Worm (Caenorhabditis elegans) whole organism, young adult: ENCODE data around the gene tpi-1.
A peak's percentile ranks its signal among the peaks of the same experiment; 100 is the strongest.

Experiments used
- B0019.2 ChIP-seq: fragments of 200-800 bp; sonication (Bioruptor generic); conservative IDR thresholded peaks from 2 replicates; pipeline ENCODE4 v1.3.6; 2022; ENCODE audit warnings: missing genetic modification reagents, missing genetic modification characterization, missing compliant biosample characterization
- C06A6.2 ChIP-seq: fragments of 200-800 bp; sonication (Bioruptor generic); conservative IDR thresholded peaks from 2 replicates; pipeline ENCODE4 v1.3.6; 2022; ENCODE audit warnings: missing genetic modification characterization, missing compliant biosample characterization
- C17E4.6 ChIP-seq: fragments of 200-800 bp; sonication (Bioruptor generic); IDR thresholded peaks from 2 replicates; pipeline ENCODE4 v1.3.6; 2022; ENCODE audit warnings: missing genetic modification reagents, missing genetic modification characterization, missing compliant biosample characterization
- D2030.7 ChIP-seq: fragments of 200-800 bp; sonication (Bioruptor generic); IDR thresholded peaks from 2 replicates; pipeline ENCODE4 v1.3.6; 2022; ENCODE audit warnings: missing genetic modification reagents, missing genetic modification characterization, missing compliant biosample characterization
- F23B12.7 ChIP-seq: sonication (generic microtip); optimal IDR thresholded peaks from 2 replicates; lab custom pipeline; 2017; ENCODE audit warnings: missing genetic modification characterization, mild to moderate bottlenecking, missing compliant biosample characterization, antibody characterized with exemption, moderate library complexity; ENCODE audit not compliant: insufficient read depth
- F33H1.4 ChIP-seq: fragments of 200-800 bp; sonication (Bioruptor generic); IDR thresholded peaks from 2 replicates; pipeline ENCODE4 v1.3.6; 2022; ENCODE audit warnings: missing genetic modification reagents, missing genetic modification characterization, missing compliant biosample characterization
- F39B2.1 ChIP-seq: fragments of 200-800 bp; sonication (Bioruptor generic); IDR thresholded peaks from 2 replicates; pipeline ENCODE4 v1.3.6; 2022; ENCODE audit warnings: missing genetic modification reagents, missing genetic modification characterization, missing compliant biosample characterization
- F49E8.2 ChIP-seq: sonication (generic microtip); optimal IDR thresholded peaks from 3 replicates; lab custom pipeline; 2017; ENCODE audit warnings: missing genetic modification characterization, mild to moderate bottlenecking, missing compliant biosample characterization, antibody characterized with exemption, moderate library complexity; ENCODE audit not compliant: insufficient read depth
- F52B5.7 ChIP-seq: sonication (generic microtip); optimal IDR thresholded peaks from 2 replicates; lab custom pipeline; 2016; ENCODE audit warnings: mild to moderate bottlenecking, missing genetic modification characterization, missing compliant biosample characterization
- F55B11.4 ChIP-seq: sonication (generic microtip); optimal IDR thresholded peaks from 2 replicates; lab custom pipeline; 2016; ENCODE audit warnings: missing compliant biosample characterization, missing genetic modification characterization, borderline replicate concordance; ENCODE audit not compliant: insufficient read depth
- F57C9.4 ChIP-seq: sonication (generic microtip); optimal IDR thresholded peaks from 2 replicates; lab custom pipeline; 2017; ENCODE audit warnings: mild to moderate bottlenecking, missing genetic modification characterization, missing compliant biosample characterization
- Y79H2A.3 ChIP-seq: fragments of 200-800 bp; sonication (Bioruptor generic); conservative IDR thresholded peaks from 2 replicates; pipeline ENCODE4 v1.3.6; 2022; ENCODE audit warnings: missing genetic modification reagents, missing genetic modification characterization, missing compliant biosample characterization
- ZK185.1 ChIP-seq: sonication (generic microtip); optimal IDR thresholded peaks from 2 replicates; lab custom pipeline; 2016; ENCODE audit warnings: mild to moderate bottlenecking, missing genetic modification characterization, missing compliant biosample characterization; ENCODE audit not compliant: poor library complexity, severe bottlenecking
- atf-7 ChIP-seq: sonication (generic microtip); optimal IDR thresholded peaks from 2 replicates; lab custom pipeline; 2017; ENCODE audit warnings: mild to moderate bottlenecking, missing genetic modification characterization, missing compliant biosample characterization
- attf-6 ChIP-seq: fragments of 200-800 bp; sonication (Bioruptor generic); IDR thresholded peaks from 2 replicates; pipeline ENCODE4 v1.3.6; 2022; ENCODE audit warnings: missing genetic modification reagents, missing genetic modification characterization, missing compliant biosample characterization
- bed-1 ChIP-seq: fragments of 200-800 bp; sonication (Bioruptor generic); IDR thresholded peaks from 2 replicates; pipeline ENCODE4 v1.3.6; 2022; ENCODE audit warnings: missing genetic modification reagents, missing genetic modification characterization, missing compliant biosample characterization
- cebp-1 ChIP-seq, 2 experiments: fragments of 200-800 bp in 1 of 2; sonication (Bioruptor generic) in 1 of 2; sonication (generic microtip) in 1 of 2; IDR thresholded peaks in 1 of 2; optimal IDR thresholded peaks in 1 of 2; 2 replicates each; pipeline versions ENCODE4 v1.3.6 to Lab custom; 2017 to 2022; ENCODE audit warnings: missing compliant biosample characterization in 2 of 2, missing genetic modification characterization in 2 of 2, mild to moderate bottlenecking in 1 of 2, missing genetic modification reagents in 1 of 2, moderate library complexity in 1 of 2
- ceh-27 ChIP-seq: fragments of 200-800 bp; sonication (Bioruptor generic); optimal IDR thresholded peaks from 2 replicates; lab custom pipeline; 2018; ENCODE audit warnings: mild to moderate bottlenecking, missing genetic modification characterization, moderate library complexity, missing compliant biosample characterization
- ceh-40 ChIP-seq: fragments of 200-800 bp; sonication (Bioruptor generic); IDR thresholded peaks from 2 replicates; pipeline ENCODE4 v1.3.6; 2022; ENCODE audit warnings: missing genetic modification characterization, missing compliant biosample characterization
- ceh-79 ChIP-seq: sonication (generic microtip); optimal IDR thresholded peaks from 2 replicates; lab custom pipeline; 2017; ENCODE audit warnings: mild to moderate bottlenecking, missing genetic modification characterization, missing compliant biosample characterization
- ceh-91 ChIP-seq: fragments of 200-800 bp; sonication (Bioruptor generic); IDR thresholded peaks from 2 replicates; pipeline ENCODE4 v1.3.6; 2022; ENCODE audit warnings: missing genetic modification reagents, missing genetic modification characterization, missing compliant biosample characterization
- chd-7 ChIP-seq: sonication (generic microtip); optimal IDR thresholded peaks from 2 replicates; lab custom pipeline; 2016; ENCODE audit warnings: mild to moderate bottlenecking, missing genetic modification characterization, moderate library complexity, missing compliant biosample characterization
- dpff-1 ChIP-seq: sonication (generic microtip); optimal IDR thresholded peaks from 2 replicates; lab custom pipeline; 2017; ENCODE audit warnings: mild to moderate bottlenecking, missing genetic modification characterization, missing compliant biosample characterization
- dpl-1 ChIP-seq: fragments of 150-350 bp; optimal IDR thresholded peaks from 2 replicates; lab custom pipeline; 2014; ENCODE audit warnings: missing biosample characterization, missing genetic modification reagents, missing genetic modification characterization
- egl-18 ChIP-seq: fragments of 200-800 bp; sonication (Bioruptor generic); IDR thresholded peaks from 2 replicates; pipeline ENCODE4 v1.3.6; 2022; ENCODE audit warnings: missing genetic modification reagents, missing genetic modification characterization, missing compliant biosample characterization
- ets-4 ChIP-seq: fragments of 200-800 bp; sonication (Bioruptor generic); optimal IDR thresholded peaks from 2 replicates; lab custom pipeline; 2018; ENCODE audit warnings: mild to moderate bottlenecking, missing genetic modification characterization, missing compliant biosample characterization
- gei-17 ChIP-seq: fragments of 200-800 bp; sonication (Bioruptor generic); optimal IDR thresholded peaks from 2 replicates; lab custom pipeline; 2018; ENCODE audit warnings: mild to moderate bottlenecking, missing genetic modification characterization, missing compliant biosample characterization
- him-1 ChIP-seq: sonication (generic microtip); optimal IDR thresholded peaks from 2 replicates; lab custom pipeline; 2016; ENCODE audit warnings: missing genotype, missing genetic modification reagents, missing genetic modification characterization, missing compliant biosample characterization
- hlh-26 ChIP-seq: fragments of 200-800 bp; sonication (Bioruptor generic); conservative IDR thresholded peaks from 2 replicates; pipeline ENCODE4 v1.3.6; 2022; ENCODE audit warnings: missing genetic modification reagents, missing genetic modification characterization, missing compliant biosample characterization
- hmg-1.2 ChIP-seq: fragments of 200-800 bp; sonication (Bioruptor generic); IDR thresholded peaks from 2 replicates; pipeline ENCODE4 v1.3.6; 2022; ENCODE audit warnings: missing genetic modification reagents, missing genetic modification characterization, missing compliant biosample characterization
- let-526 ChIP-seq: fragments of 200-800 bp; sonication (Bioruptor generic); IDR thresholded peaks from 2 replicates; pipeline ENCODE4 v1.3.6; 2022; ENCODE audit warnings: missing genetic modification reagents, missing genetic modification characterization, missing compliant biosample characterization
- lin-35 ChIP-seq, 3 experiments: fragments of 150-350 bp in 2 of 3; sonication (generic microtip) in 1 of 3; optimal IDR thresholded peaks; 2 replicates each; lab custom pipeline; 2014 to 2018; ENCODE audit warnings: missing biosample characterization in 3 of 3, missing genetic modification characterization in 3 of 3, missing genetic modification reagents in 3 of 3
- lin-54 ChIP-seq: fragments of 200-800 bp; sonication (Bioruptor generic); optimal IDR thresholded peaks from 2 replicates; lab custom pipeline; 2018; ENCODE audit warnings: mild to moderate bottlenecking, missing genetic modification characterization, missing compliant biosample characterization
- lir-1 ChIP-seq: fragments of 200-800 bp; sonication (Bioruptor generic); conservative IDR thresholded peaks from 2 replicates; pipeline ENCODE4 v1.3.6; 2022; ENCODE audit warnings: missing genetic modification reagents, missing genetic modification characterization, missing compliant biosample characterization
- madf-10 ChIP-seq: sonication (generic microtip); optimal IDR thresholded peaks from 2 replicates; lab custom pipeline; 2016; ENCODE audit warnings: mild to moderate bottlenecking, missing genetic modification characterization, missing compliant biosample characterization
- madf-6 ChIP-seq: fragments of 200-800 bp; sonication (Bioruptor generic); IDR thresholded peaks from 2 replicates; pipeline ENCODE4 v1.3.6; 2022; ENCODE audit warnings: missing genetic modification reagents, missing genetic modification characterization, missing compliant biosample characterization
- nhr-27 ChIP-seq: fragments of 200-800 bp; sonication (Bioruptor generic); optimal IDR thresholded peaks from 2 replicates; lab custom pipeline; 2018; ENCODE audit warnings: mild to moderate bottlenecking, missing genetic modification characterization, moderate library complexity, missing compliant biosample characterization
- nhr-90 ChIP-seq: sonication (generic microtip); optimal IDR thresholded peaks from 2 replicates; lab custom pipeline; 2016; ENCODE audit warnings: missing genotype, mild to moderate bottlenecking, missing genetic modification characterization, missing compliant biosample characterization
- pbrm-1 ChIP-seq: fragments of 200-800 bp; sonication (Bioruptor generic); IDR thresholded peaks from 2 replicates; pipeline ENCODE4 v1.3.6; 2022; ENCODE audit warnings: missing genetic modification reagents, missing genetic modification characterization, missing compliant biosample characterization
- pha-4 ChIP-seq: fragments of 150-350 bp; sonication (generic microtip); optimal IDR thresholded peaks from 2 replicates; lab custom pipeline; 2014; ENCODE audit warnings: missing biosample characterization, missing genetic modification reagents, missing genetic modification characterization
- rec-8 ChIP-seq, 2 experiments: sonication (generic microtip); optimal IDR thresholded peaks; 2 replicates each; lab custom pipeline; 2016; ENCODE audit warnings: mild to moderate bottlenecking in 2 of 2, missing genetic modification characterization in 2 of 2, missing genetic modification reagents in 2 of 2, missing genotype in 2 of 2, missing biosample characterization in 1 of 2, missing compliant biosample characterization in 1 of 2, moderate library complexity in 1 of 2
- snpc-3.4 ChIP-seq: sonication (generic microtip); optimal IDR thresholded peaks from 2 replicates; lab custom pipeline; 2017; ENCODE audit warnings: missing genetic modification characterization, mild to moderate bottlenecking, missing compliant biosample characterization, antibody characterized with exemption, moderate library complexity, missing genotype, missing genetic modification reagents
- snpc-4 ChIP-seq, 5 experiments: fragments of 150-350 bp in 1 of 5; sonication (generic microtip) in 4 of 5; optimal IDR thresholded peaks; 2 replicates each; lab custom pipeline; 2014 to 2018; ENCODE audit warnings: missing genetic modification characterization in 5 of 5, missing biosample characterization in 3 of 5, antibody characterized with exemption in 2 of 5, mild to moderate bottlenecking in 2 of 5, missing compliant biosample characterization in 2 of 5, missing genotype in 2 of 5, moderate library complexity in 2 of 5, missing genetic modification reagents in 1 of 5
- tlf-1 ChIP-seq: fragments of 200-800 bp; sonication (Bioruptor generic); optimal IDR thresholded peaks from 2 replicates; lab custom pipeline; 2018; ENCODE audit warnings: mild to moderate bottlenecking, missing genetic modification characterization, missing compliant biosample characterization
- ztf-3 ChIP-seq: fragments of 200-800 bp; sonication (Bioruptor generic); optimal IDR thresholded peaks from 2 replicates; lab custom pipeline; 2018; ENCODE audit warnings: mild to moderate bottlenecking, missing genetic modification characterization, missing compliant biosample characterization
- ztf-6 ChIP-seq: fragments of 200-800 bp; sonication (Bioruptor generic); IDR thresholded peaks from 2 replicates; pipeline ENCODE4 v1.3.6; 2022; ENCODE audit warnings: missing genetic modification reagents, missing genetic modification characterization, missing compliant biosample characterization

tpi-1 gene

DNA sequence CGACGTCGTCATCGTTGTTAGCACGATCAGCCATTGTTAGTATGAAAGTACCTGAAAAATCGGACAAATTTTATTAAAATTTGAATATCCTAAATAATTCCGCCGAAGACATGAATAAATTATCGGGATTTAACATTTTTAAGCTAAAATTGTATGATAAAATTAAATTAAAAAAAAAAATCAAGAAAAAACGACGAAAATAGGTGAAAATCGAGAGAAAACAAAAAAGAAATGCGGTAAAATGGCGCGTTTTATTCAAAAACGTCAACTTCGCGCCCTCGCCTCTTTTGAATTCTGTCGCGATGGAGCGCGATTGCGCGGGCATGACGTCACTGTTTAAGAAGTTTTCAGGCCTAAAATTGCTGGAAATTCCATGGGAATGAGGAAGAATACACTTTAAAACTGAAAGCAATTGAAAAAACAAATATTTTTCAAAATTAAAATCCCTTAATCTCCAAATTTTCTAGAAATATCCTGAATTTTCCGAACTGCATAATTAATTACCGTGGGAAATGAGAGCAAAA, 32.3 kb downstream of the tpi-1 start, which contains the start of gene mcm-2 (continued):
- TF ChIP-seq ZK185.1 (tag; lab: Kevin White, UChicago) (no peak), madf-6 (GFP tag; lab: Robert Waterston, UW) (peak; percentile 99), lir-1 (GFP tag; lab: Robert Waterston, UW) (peak; percentile 87), lin-54 (GFP tag; lab: Kevin White, UChicago) (peak; percentile 98), ceh-27 (GFP tag; lab: Kevin White, UChicago) (no peak), dpff-1 (tag; lab: Kevin White, UChicago) (no peak), nhr-90 (tag; lab: Kevin White, UChicago) (no peak), bed-1 (GFP tag; lab: Robert Waterston, UW) (no peak), C06A6.2 (GFP tag; lab: Robert Waterston, UW) (no peak), tlf-1 (peak; percentile 90), pbrm-1 (GFP tag; lab: Robert Waterston, UW) (peak; percentile 86), ztf-6 (no peak), atf-7 (peak; percentile 93), F55B11.4 (tag; lab: Kevin White, UChicago) (no peak), C17E4.6 (GFP tag; lab: Robert Waterston, UW) (peak; percentile 90), him-1 (tag; lab: Kevin White, UChicago) (no peak), snpc-4 (GFP tag; optimal IDR thresholded peaks at IDR 0.05; lab: Kevin White, UChicago) (peak; percentile 59), snpc-4 (tag; optimal IDR thresholded peaks at IDR 0.05; lab: Kevin White, UChicago) (peak in 3 of 4 experiments; percentile 11 to 75 (median 43)), gei-17 (GFP tag; lab: Kevin White, UChicago) (no peak), D2030.7 (peak; percentile 98), dpl-1 (GFP tag; lab: Kevin White, UChicago) (peak; percentile 98), F49E8.2 (tag; lab: Kevin White, UChicago) (peak; percentile 95), ceh-40 (GFP tag; lab: Robert Waterston, UW) (no peak), snpc-3.4 (tag; lab: Kevin White, UChicago) (peak; percentile 95), cebp-1 (GFP tag; IDR thresholded peaks at IDR 0.05; lab: Robert Waterston, UW) (no peak), cebp-1 (tag; optimal IDR thresholded peaks at IDR 0.05; lab: Kevin White, UChicago) (no peak), F57C9.4 (tag; lab: Kevin White, UChicago) (no peak), ets-4 (GFP tag; lab: Kevin White, UChicago) (no peak), ceh-79 (tag; lab: Kevin White, UChicago) (no peak), madf-10 (tag; lab: Kevin White, UChicago) (no peak), ztf-3 (GFP tag; lab: Kevin White, UChicago) (no peak), egl-18 (no peak), B0019.2 (GFP tag; lab: Robert Waterston, UW) (peak; percentile 94), F33H1.4 (GFP tag; lab: Robert Waterston, UW) (peak; percentile 90), Y79H2A.3 (GFP tag; lab: Robert Waterston, UW) (peak; percentile 65; the same call in 1 of the 2 replicates), chd-7 (tag; lab: Kevin White, UChicago) (no peak), hlh-26 (GFP tag; lab: Robert Waterston, UW) (no peak), attf-6 (peak; percentile 84), nhr-27 (tag; lab: Kevin White, UChicago) (no peak), F52B5.7 (no peak), F23B12.7 (tag; lab: Kevin White, UChicago) (peak; percentile 69), lin-35 (GFP tag; optimal IDR thresholded peaks at IDR 0.05; lab: Kevin White, UChicago) (peak; percentile 57 to 86 (median 74)), hmg-1.2 (GFP tag; lab: Robert Waterston, UW) (peak; percentile 73), rec-8 (tag; optimal IDR thresholded peaks at IDR 0.05; lab: Kevin White, UChicago) (no peak), ceh-91 (GFP tag; lab: Robert Waterston, UW) (peak; percentile 98), let-526 (GFP tag; lab: Robert Waterston, UW) (no peak), F39B2.1 (GFP tag; lab: Robert Waterston, UW) (no peak), pha-4 (tag; lab: Kevin White, UChicago) (no peak)
